Worm (Caenorhabditis elegans): Measurements from ENCODE around the gene grl-29.
"Not testable (repeated sequence)": the region's sequence is repeated elsewhere in the genome, so short reads cannot be mapped to it uniquely, and the experiment has no call there.

grl-29 gene

DNA sequence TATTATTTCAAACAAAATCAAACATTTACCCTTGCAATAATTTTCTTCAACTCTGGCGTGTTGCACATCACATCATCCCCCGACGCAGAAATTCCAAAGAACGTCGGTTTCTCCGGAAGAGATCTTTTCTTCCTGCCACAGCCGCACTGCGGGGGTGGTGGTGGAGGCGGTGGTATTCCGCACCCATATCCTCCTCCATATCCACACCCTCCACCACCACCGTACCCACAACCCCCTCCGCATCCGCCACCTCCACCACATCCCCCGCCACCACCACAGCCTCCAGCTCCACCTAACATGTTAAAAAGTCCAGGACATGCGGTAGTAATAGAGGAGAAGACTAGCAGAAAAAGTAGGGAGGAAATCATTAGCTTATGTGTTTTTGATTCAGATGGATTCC lies at the start of gene grl-29:
grl-29 (minus strand) TSS at position 368 of the 400 bp plus-strand sequence.
- no peak for TF ChIP-seq unc-62 (GFP tag; optimal IDR thresholded peaks at IDR 0.05)

DNA sequence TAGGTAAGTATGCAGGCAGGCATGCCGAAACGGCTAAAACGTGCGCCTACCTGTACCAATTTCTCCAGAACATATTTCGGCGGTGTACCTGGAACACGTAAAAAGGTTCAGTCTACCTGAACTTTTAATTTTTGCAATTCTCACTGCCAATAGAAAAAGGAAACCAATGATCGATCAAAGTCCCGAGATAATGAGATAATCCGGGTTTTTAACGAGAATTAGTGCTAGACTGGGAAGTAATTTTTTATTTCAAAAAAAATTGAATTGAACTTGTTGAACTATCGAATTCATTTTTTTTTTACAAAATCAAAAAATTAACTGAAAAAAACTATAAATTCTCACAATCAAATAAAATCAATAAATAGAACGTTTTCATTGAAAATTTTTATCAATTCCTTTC lies 45.5 kb upstream of the grl-29 start, which contains the start of gene T22F3.7:
T22F3.7 (minus strand) TSS at position 101 of the 400 bp plus-strand sequence.
- no peak for TF ChIP-seq unc-62 (GFP tag; optimal IDR thresholded peaks at IDR 0.05)

- TF ChIP-seq unc-62 (GFP tag; optimal IDR thresholded peaks at IDR 0.05), result not testable (repeated sequence)
Measured at ce11 chrV:3597052-3597451, 42.0 kb upstream of the grl-29 start, which contains the start of gene srh-212. srh-212 (minus strand) TSS chrV:3597152.

DNA sequence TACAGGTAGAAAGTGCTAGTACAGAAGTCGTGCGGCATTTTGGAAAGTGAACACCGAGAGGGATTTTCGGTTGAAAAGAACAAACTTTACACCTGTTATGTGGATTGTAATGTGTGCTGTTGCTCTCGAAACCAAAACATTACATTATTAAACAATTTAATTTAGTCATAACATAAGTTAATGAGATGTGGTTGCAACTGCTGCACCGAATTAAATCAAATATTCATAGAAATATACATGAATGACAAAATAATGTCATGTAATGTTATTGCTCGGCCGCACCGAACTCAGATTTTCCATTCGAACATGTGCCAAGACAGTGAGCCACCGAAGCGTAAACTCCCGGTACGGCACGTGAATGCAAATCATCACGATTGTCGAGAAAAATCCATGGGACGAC lies 39.9 kb upstream of the grl-29 start, which contains the start of gene srh-213:
srh-213 (minus strand) TSS at position 101 of the 400 bp plus-strand sequence.
- no peak for TF ChIP-seq unc-62 (GFP tag; optimal IDR thresholded peaks at IDR 0.05)

- TF ChIP-seq unc-62 (GFP tag; optimal IDR thresholded peaks at IDR 0.05), result no peak
Measured at ce11 chrV:3592099-3592498, 37.1 kb upstream of the grl-29 start, which contains the start of gene T22F3.12. T22F3.12 (minus strand) TSS chrV:3592199.

ce11 chrV:3588223-3588622 lies 33.2 kb upstream of the grl-29 start:
- no peak for TF ChIP-seq unc-62 (GFP tag; optimal IDR thresholded peaks at IDR 0.05)

- no peak for TF ChIP-seq unc-62 (GFP tag; optimal IDR thresholded peaks at IDR 0.05)
Measured at ce11 chrV:3587633-3588032, 32.6 kb upstream of the grl-29 start.

ce11 chrV:3586014-3586689 lies 31.1 kb upstream of the grl-29 start, which contains the start of the genes rpl-11.1 and T22F3.2:
rpl-11.1 (minus strand) TSS chrV:3586064.
T22F3.2 (plus strand) TSS chrV:3586639.
- no peak for TF ChIP-seq unc-62 (GFP tag; optimal IDR thresholded peaks at IDR 0.05)

DNA sequence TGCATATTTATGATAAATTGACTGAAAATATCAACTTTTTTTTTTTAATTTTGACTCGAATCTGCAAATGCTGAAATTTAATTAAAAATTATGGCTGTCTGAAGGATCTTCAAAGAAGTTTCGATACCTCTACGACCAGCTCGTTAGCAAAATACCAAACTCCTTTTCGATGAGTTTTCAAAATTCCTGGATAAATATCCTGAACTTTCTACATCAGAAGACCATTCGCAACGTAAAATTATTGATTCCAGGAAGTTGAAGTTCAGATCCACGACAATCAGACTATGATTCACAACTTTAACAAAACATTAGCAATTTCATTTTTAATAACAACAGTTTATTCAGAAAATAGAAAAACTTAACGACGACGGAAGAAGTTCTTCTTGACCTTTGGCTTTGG lies 30.0 kb upstream of the grl-29 start:
- no peak for TF ChIP-seq unc-62 (GFP tag; optimal IDR thresholded peaks at IDR 0.05)

ce11 chrV:3583622-3584021 lies 28.6 kb upstream of the grl-29 start:
- no peak for TF ChIP-seq unc-62 (GFP tag; optimal IDR thresholded peaks at IDR 0.05)

DNA sequence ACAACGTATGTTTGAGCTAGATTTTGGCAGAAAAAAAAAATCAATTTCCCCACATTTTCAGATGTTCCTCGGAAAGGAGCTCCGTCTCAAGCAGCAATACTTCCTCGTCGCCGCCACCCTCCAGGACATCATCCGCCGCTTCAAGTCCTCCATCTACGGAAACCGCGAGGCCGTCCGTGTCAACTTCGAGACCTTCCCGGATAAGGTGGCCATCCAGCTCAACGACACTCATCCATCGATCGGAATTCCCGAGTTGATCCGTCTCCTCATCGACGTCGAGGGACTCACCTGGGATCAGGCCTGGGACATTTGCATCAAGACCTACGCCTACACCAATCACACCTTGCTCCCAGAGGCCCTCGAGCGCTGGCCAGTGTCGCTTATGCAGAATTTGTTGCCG lies 27.6 kb upstream of the grl-29 start:
- TF ChIP-seq unc-62 (GFP tag; optimal IDR thresholded peaks at IDR 0.05), result no peak

DNA sequence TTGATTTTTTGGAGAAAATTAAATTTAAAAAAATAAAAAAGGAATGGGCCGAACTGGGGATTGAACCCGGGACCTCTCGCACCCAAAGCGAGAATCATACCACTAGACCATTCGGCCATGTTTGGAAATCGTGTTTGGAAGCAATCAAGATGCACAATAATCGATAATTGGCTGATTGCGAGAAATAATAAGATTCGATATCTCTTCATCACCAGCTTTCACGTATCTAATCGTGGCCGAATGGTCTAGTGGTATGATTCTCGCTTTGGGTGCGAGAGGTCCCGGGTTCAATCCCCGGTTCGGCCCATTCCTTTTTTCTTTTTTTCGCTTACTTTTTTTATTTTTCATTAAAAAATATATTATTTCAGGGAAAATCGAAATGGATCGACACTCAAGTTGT lies 27.1 kb upstream of the grl-29 start:
- no peak for TF ChIP-seq unc-62 (GFP tag; optimal IDR thresholded peaks at IDR 0.05)

DNA sequence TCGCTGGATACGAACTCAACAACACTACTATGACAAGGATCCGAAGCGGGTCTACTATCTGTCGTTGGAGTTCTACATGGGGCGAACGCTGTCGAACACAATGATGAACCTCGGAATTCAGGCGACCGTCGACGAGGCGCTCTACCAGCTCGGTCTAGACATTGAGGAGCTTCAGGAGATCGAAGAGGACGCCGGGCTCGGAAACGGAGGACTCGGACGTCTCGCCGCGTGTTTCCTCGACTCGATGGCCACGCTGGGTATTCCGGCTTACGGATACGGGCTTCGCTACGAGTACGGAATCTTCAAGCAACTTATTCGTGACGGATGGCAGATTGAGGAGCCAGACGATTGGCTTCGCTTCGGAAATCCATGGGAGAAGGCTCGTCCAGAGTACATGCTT lies 26.6 kb upstream of the grl-29 start:
- TF ChIP-seq unc-62 (GFP tag; optimal IDR thresholded peaks at IDR 0.05), result no peak

DNA sequence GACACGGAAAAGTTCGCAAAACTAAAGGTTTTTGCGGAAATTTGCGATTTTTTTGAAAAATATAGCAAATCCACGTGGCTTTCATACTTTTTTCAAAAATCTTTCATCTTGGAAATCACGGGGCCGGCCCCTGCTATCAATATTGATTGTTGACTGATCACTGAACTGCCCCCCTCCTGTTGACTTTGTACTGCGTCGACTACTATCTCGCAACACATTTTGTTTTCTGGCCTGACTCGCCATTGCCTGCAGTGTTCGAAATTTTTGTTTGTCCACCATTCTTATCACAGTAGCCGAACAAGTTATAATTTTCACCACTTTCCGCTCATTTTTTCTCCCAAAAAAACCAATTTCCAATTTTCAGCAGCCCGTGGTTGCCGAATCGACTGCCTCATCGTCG lies 26.0 kb upstream of the grl-29 start:
- TF ChIP-seq unc-62 (GFP tag; optimal IDR thresholded peaks at IDR 0.05), result no peak

- no peak for TF ChIP-seq unc-62 (GFP tag; optimal IDR thresholded peaks at IDR 0.05)
Measured at ce11 chrV:3580385-3580784, 25.3 kb upstream of the grl-29 start.

- no peak for TF ChIP-seq unc-62 (GFP tag; optimal IDR thresholded peaks at IDR 0.05)
Measured at ce11 chrV:3579795-3580194, 24.8 kb upstream of the grl-29 start.

DNA sequence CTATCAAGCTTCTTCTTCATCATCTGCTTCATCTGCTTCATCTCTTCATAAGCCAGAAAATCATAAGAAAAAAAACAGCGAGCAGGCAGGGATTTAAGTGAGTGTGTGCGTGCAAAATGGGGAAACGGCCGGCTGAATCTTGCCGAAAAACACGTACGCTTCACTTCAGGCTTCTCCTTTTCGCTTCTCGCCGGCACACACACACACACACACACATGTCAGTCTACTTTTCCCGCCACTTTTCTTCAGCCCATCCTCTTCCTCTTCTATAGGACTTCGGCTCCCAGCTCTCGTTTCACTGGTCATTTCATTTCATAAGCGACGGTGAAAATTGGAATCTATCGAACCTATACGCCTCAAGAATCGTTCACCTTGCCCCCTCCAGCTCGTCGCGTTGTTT lies 24.2 kb upstream of the grl-29 start:
- TF ChIP-seq unc-62 (GFP tag; optimal IDR thresholded peaks at IDR 0.05), result no peak

DNA sequence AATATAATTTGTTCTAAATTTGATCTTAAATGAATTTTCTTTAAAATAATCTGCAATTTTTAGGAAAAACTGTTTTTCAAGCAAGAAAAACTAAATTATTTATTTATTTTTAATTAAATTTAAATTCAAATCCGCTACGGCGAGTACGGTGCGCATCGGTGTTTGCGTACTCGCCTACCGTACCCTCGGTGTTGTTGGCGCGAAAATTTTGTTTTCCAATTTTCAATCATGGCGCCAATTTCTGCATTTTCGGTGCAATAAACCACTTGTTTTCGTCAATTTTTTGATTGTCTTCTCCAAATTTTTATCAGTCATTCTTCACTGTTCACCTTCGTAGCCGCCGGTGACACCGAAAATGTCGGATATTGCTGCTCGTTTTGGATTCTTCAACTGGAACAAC lies 23.8 kb upstream of the grl-29 start, which contains the start of gene pygl-1:
pygl-1 (plus strand) TSS at position 211 of the 400 bp plus-strand sequence.
- TF ChIP-seq unc-62 (GFP tag; optimal IDR thresholded peaks at IDR 0.05), result no peak

All from whole organism, dauer.